Worm (Caenorhabditis elegans) whole organism, late embryonic: ENCODE measurements around the gene mogs-1.

Experiments
- F13H6.1 ChIP-seq: sonication (generic microtip); optimal IDR thresholded peaks from 2 replicates; lab custom pipeline; 2016; ENCODE audit warnings: missing genetic modification characterization, missing compliant biosample characterization
- pqm-1 ChIP-seq: sonication (generic microtip); optimal IDR thresholded peaks from 2 replicates; lab custom pipeline; 2016; ENCODE audit warnings: missing genetic modification characterization, missing compliant biosample characterization

DNA sequence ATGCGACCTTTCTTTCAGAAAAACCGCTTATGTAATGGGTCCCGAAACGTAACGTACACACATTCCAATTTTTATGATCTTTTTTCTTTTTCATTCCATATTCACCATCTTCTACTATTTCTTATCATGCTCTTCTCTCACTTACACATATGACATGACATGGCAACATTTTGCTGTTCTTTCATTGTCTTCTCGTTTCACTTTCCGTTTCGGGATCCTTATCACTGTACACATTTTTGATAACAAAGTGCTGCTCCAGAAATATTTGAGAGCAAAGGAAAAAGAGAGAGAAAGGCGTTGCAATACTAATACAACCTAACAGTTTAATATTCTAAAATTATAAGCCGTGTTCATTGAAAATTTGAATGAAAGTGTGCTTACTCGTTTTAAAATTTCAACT, 51.4 kb downstream of the mogs-1 start:
- TF ChIP-seq pqm-1 (tag; lab: Kevin White, UChicago) (no peak), F13H6.1 (no peak)
